Fruit fly (Drosophila melanogaster) whole organism, embryonic: Measurements from ENCODE around the gene Bx.

Experiments
- Ada2b ChIP-seq: fragments of 200-800 bp; sonication (Bioruptor generic); IDR thresholded peaks from 2 replicates; pipeline ENCODE4 v1.3.6; 2022; ENCODE audit warnings: missing biosample characterization, missing genetic modification characterization
- Bdp1 ChIP-seq: fragments of 200-800 bp; sonication (Bioruptor generic); optimal IDR thresholded peaks from 3 replicates; lab custom pipeline; 2016; ENCODE audit warnings: missing biosample characterization, missing genetic modification characterization
- C15 ChIP-seq: fragments of 200-800 bp; sonication (Bioruptor generic); IDR thresholded peaks from 3 replicates; pipeline ENCODE4 v1.3.6; 2022; ENCODE audit warnings: missing biosample characterization, missing genetic modification characterization
- CG10147 ChIP-seq: fragments of 200-800 bp; sonication (Bioruptor generic); optimal IDR thresholded peaks from 2 replicates; lab custom pipeline; 2019; ENCODE audit warnings: missing biosample characterization, mild to moderate bottlenecking, missing genetic modification characterization, moderate library complexity
- CG14710 ChIP-seq: fragments of 200-800 bp; sonication (Bioruptor generic); optimal IDR thresholded peaks from 3 replicates; lab custom pipeline; 2019; ENCODE audit warnings: missing biosample characterization, mild to moderate bottlenecking, missing genetic modification characterization, moderate library complexity
- CG1603 ChIP-seq: fragments of 200-800 bp; sonication (Bioruptor generic); optimal IDR thresholded peaks from 2 replicates; lab custom pipeline; 2019; ENCODE audit warnings: missing biosample characterization, mild to moderate bottlenecking, missing genetic modification characterization, moderate library complexity
- CG17568 ChIP-seq: fragments of 200-800 bp; sonication (Bioruptor generic); optimal IDR thresholded peaks from 2 replicates; lab custom pipeline; 2018; ENCODE audit warnings: missing biosample characterization, mild to moderate bottlenecking, missing genetic modification characterization, moderate library complexity
- CG18476 ChIP-seq: fragments of 200-800 bp; sonication (Bioruptor generic); optimal IDR thresholded peaks from 2 replicates; lab custom pipeline; 2016; ENCODE audit warnings: missing biosample characterization, mild to moderate bottlenecking, missing genetic modification characterization
- CG2116 ChIP-seq: fragments of 200-800 bp; sonication (Bioruptor generic); optimal IDR thresholded peaks from 3 replicates; lab custom pipeline; 2018; ENCODE audit warnings: missing biosample characterization, mild to moderate bottlenecking, missing genetic modification characterization
- CG2199 ChIP-seq: fragments of 200-800 bp; sonication (Bioruptor generic); IDR thresholded peaks from 3 replicates; pipeline ENCODE4 v1.3.6; 2022; ENCODE audit warnings: missing biosample characterization, missing genetic modification characterization
- CG2712 ChIP-seq: fragments of 200-800 bp; optimal IDR thresholded peaks from 3 replicates; lab custom pipeline; 2019; ENCODE audit warnings: missing biosample characterization, mild to moderate bottlenecking, missing genetic modification characterization, moderate library complexity
- CG32532 ChIP-seq: fragments of 200-800 bp; sonication (Bioruptor generic); IDR thresholded peaks from 2 replicates; pipeline ENCODE4 v1.3.6; 2022; ENCODE audit warnings: missing biosample characterization, missing genetic modification characterization
- CG34422 ChIP-seq: fragments of 200-800 bp; sonication (Bioruptor generic); IDR thresholded peaks from 3 replicates; pipeline ENCODE4 v1.3.6; 2022; ENCODE audit warnings: missing biosample characterization, missing genetic modification characterization
- CG42726 ChIP-seq: fragments of 200-800 bp; sonication (Bioruptor generic); IDR thresholded peaks from 2 replicates; pipeline ENCODE4 v1.3.6; 2022; ENCODE audit warnings: missing biosample characterization, missing genetic modification characterization; ENCODE audit not compliant: partially characterized antibody
- CG5180 ChIP-seq: fragments of 200-800 bp; sonication (Bioruptor generic); optimal IDR thresholded peaks from 3 replicates; lab custom pipeline; 2017; ENCODE audit warnings: missing biosample characterization, missing genetic modification characterization, mild to moderate bottlenecking, moderate library complexity, missing genetic modification reagents
- CG6689 ChIP-seq: fragments of 200-800 bp; sonication (Bioruptor generic); IDR thresholded peaks from 2 replicates; pipeline ENCODE4 v1.3.6; 2022; ENCODE audit warnings: missing biosample characterization, missing genetic modification characterization
- CG6791 ChIP-seq: fragments of 200-800 bp; sonication (Bioruptor generic); IDR thresholded peaks from 3 replicates; pipeline ENCODE4 v1.3.6; 2022; ENCODE audit warnings: missing biosample characterization, missing genetic modification characterization; ENCODE audit not compliant: partially characterized antibody
- Doc2 ChIP-seq: fragments of 200-800 bp; sonication (Bioruptor generic); IDR thresholded peaks from 2 replicates; pipeline ENCODE4 v1.3.6; 2022; ENCODE audit warnings: missing biosample characterization, missing genetic modification characterization
- E2f1 ChIP-seq: fragments of 200-800 bp; sonication (Bioruptor generic); IDR thresholded peaks from 2 replicates; pipeline ENCODE4 v1.3.6; 2022; ENCODE audit warnings: missing biosample characterization, missing genetic modification characterization
- HLH4C ChIP-seq: fragments of 200-800 bp; sonication (Bioruptor generic); IDR thresholded peaks from 3 replicates; pipeline ENCODE4 v1.3.6; 2022; ENCODE audit warnings: missing biosample characterization, missing genetic modification characterization; ENCODE audit not compliant: partially characterized antibody
- HLHmδ ChIP-seq: fragments of 200-800 bp; sonication (Bioruptor generic); optimal IDR thresholded peaks from 2 replicates; lab custom pipeline; 2018; ENCODE audit warnings: missing biosample characterization, mild to moderate bottlenecking, missing genetic modification characterization, moderate library complexity
- Hr51 ChIP-seq, 2 experiments: fragments of 200-800 bp; sonication (Bioruptor generic); optimal IDR thresholded peaks; 2 replicates in 1 of 2; 3 replicates in 1 of 2; lab custom pipeline; 2016 to 2018; ENCODE audit warnings: missing biosample characterization in 2 of 2, missing genetic modification characterization in 2 of 2, mild to moderate bottlenecking in 1 of 2, moderate library complexity in 1 of 2
- Max ChIP-seq: fragments of 200-800 bp; sonication (Bioruptor generic); optimal IDR thresholded peaks from 2 replicates; lab custom pipeline; 2016; ENCODE audit warnings: missing biosample characterization, mild to moderate bottlenecking, missing genetic modification characterization
- Mrtf ChIP-seq: fragments of 200-800 bp; sonication (Bioruptor generic); IDR thresholded peaks from 3 replicates; pipeline ENCODE4 v1.3.6; 2022; ENCODE audit warnings: missing biosample characterization, missing genetic modification characterization
- Oli ChIP-seq: fragments of 200-800 bp; sonication (Bioruptor generic); optimal IDR thresholded peaks from 2 replicates; lab custom pipeline; 2018; ENCODE audit warnings: missing biosample characterization, mild to moderate bottlenecking, missing genetic modification characterization, moderate library complexity
- Optix ChIP-seq: fragments of 200-800 bp; sonication (Bioruptor generic); IDR thresholded peaks from 3 replicates; pipeline ENCODE4 v1.3.6; 2022; ENCODE audit warnings: missing biosample characterization, missing genetic modification characterization
- Ptx1 ChIP-seq: fragments of 200-800 bp; sonication (Bioruptor generic); IDR thresholded peaks from 2 replicates; pipeline ENCODE4 v1.3.6; 2022; ENCODE audit warnings: missing biosample characterization, missing genetic modification characterization
- Sry-δ ChIP-seq: fragments of 200-800 bp; sonication (Bioruptor generic); optimal IDR thresholded peaks from 2 replicates; lab custom pipeline; 2016; ENCODE audit warnings: missing biosample characterization, missing genetic modification characterization
- Trl ChIP-seq, 3 experiments: fragments of >200 bp in 2 of 3; fragments of 200-800 bp in 1 of 3; sonication (Bioruptor generic) in 1 of 3; optimal IDR thresholded peaks; 2 replicates in 1 of 3; 3 replicates in 2 of 3; lab custom pipeline; 2016 to 2017; ENCODE audit warnings: missing biosample characterization in 1 of 3, missing genetic modification characterization in 1 of 3
- YL-1 ChIP-seq: fragments of 200-800 bp; sonication (Bioruptor generic); optimal IDR thresholded peaks from 3 replicates; lab custom pipeline; 2017; ENCODE audit warnings: missing biosample characterization, mild to moderate bottlenecking, missing genetic modification characterization
- ase ChIP-seq: fragments of 200-800 bp; sonication (Bioruptor generic); IDR thresholded peaks from 3 replicates; pipeline ENCODE4 v1.3.6; 2022; ENCODE audit warnings: missing biosample characterization, missing genetic modification characterization
- ato ChIP-seq: fragments of 200-800 bp; sonication (Bioruptor generic); IDR thresholded peaks from 2 replicates; pipeline ENCODE4 v1.3.6; 2022; ENCODE audit warnings: missing biosample characterization, missing genetic modification characterization; ENCODE audit not compliant: partially characterized antibody
- croc ChIP-seq: fragments of 200-800 bp; sonication (Bioruptor generic); conservative IDR thresholded peaks from 3 replicates; pipeline ENCODE4 v1.3.6; 2022; ENCODE audit warnings: missing biosample characterization, missing genetic modification characterization
- crp ChIP-seq, 2 experiments: fragments of 200-800 bp; sonication (Bioruptor generic); optimal IDR thresholded peaks; 2 replicates in 1 of 2; 3 replicates in 1 of 2; lab custom pipeline; 2017; ENCODE audit warnings: missing biosample characterization in 2 of 2, missing genetic modification characterization in 2 of 2, mild to moderate bottlenecking in 1 of 2, moderate library complexity in 1 of 2
- dm ChIP-seq: fragments of 200-800 bp; sonication (Bioruptor generic); optimal IDR thresholded peaks from 3 replicates; lab custom pipeline; 2016; ENCODE audit warnings: missing biosample characterization, missing genetic modification characterization
- emc ChIP-seq: fragments of 200-800 bp; sonication (Bioruptor generic); optimal IDR thresholded peaks from 2 replicates; lab custom pipeline; 2016; ENCODE audit warnings: missing biosample characterization, missing genetic modification characterization
- ewg ChIP-seq: fragments of 200-800 bp; sonication (Bioruptor generic); optimal IDR thresholded peaks from 3 replicates; lab custom pipeline; 2017; ENCODE audit warnings: mild to moderate bottlenecking, missing biosample characterization, missing genetic modification reagents, missing genetic modification characterization
- gce ChIP-seq: fragments of 200-800 bp; sonication (Bioruptor generic); IDR thresholded peaks from 3 replicates; pipeline ENCODE4 v1.3.6; 2022; ENCODE audit warnings: missing biosample characterization, missing genetic modification characterization
- nmo ChIP-seq: fragments of 200-800 bp; sonication (Bioruptor generic); optimal IDR thresholded peaks from 2 replicates; lab custom pipeline; 2018; ENCODE audit warnings: missing biosample characterization, mild to moderate bottlenecking, missing genetic modification characterization, moderate library complexity
- pfk ChIP-seq: fragments of 200-800 bp; sonication (Bioruptor generic); optimal IDR thresholded peaks from 2 replicates; lab custom pipeline; 2018; ENCODE audit warnings: missing biosample characterization, mild to moderate bottlenecking, missing genetic modification characterization, moderate library complexity
- row ChIP-seq: fragments of 200-800 bp; sonication (Bioruptor generic); IDR thresholded peaks from 3 replicates; pipeline ENCODE4 v1.3.6; 2022; ENCODE audit warnings: missing biosample characterization, missing genetic modification characterization
- sc ChIP-seq, 3 experiments: fragments of >200 bp in 2 of 3; fragments of 200-800 bp in 1 of 3; sonication (Bioruptor generic) in 1 of 3; optimal IDR thresholded peaks; 2 replicates in 2 of 3; 3 replicates in 1 of 3; lab custom pipeline; 2017; ENCODE audit warnings: mild to moderate bottlenecking in 1 of 3, missing biosample characterization in 1 of 3, missing genetic modification characterization in 1 of 3, missing genetic modification reagents in 1 of 3
- sens ChIP-seq: fragments of 200-800 bp; sonication (Bioruptor generic); peaks from one replicate; lab custom pipeline; 2016; ENCODE audit warnings: missing biosample characterization, missing genetic modification characterization
- sens-2 ChIP-seq: fragments of 200-800 bp; sonication (Bioruptor generic); IDR thresholded peaks from 2 replicates; pipeline ENCODE4 v1.3.6; 2022; ENCODE audit warnings: missing biosample characterization, missing genetic modification characterization
- slbo ChIP-seq: fragments of 200-800 bp; sonication (Bioruptor generic); IDR thresholded peaks from 2 replicates; pipeline ENCODE4 v1.3.6; 2022; ENCODE audit warnings: missing biosample characterization, missing genetic modification characterization
- sqz ChIP-seq: fragments of 200-800 bp; sonication (Bioruptor generic); optimal IDR thresholded peaks from 3 replicates; lab custom pipeline; 2018; ENCODE audit warnings: missing biosample characterization, mild to moderate bottlenecking, missing genetic modification characterization
- tio ChIP-seq: fragments of 200-800 bp; sonication (Bioruptor generic); optimal IDR thresholded peaks from 2 replicates; lab custom pipeline; 2017; ENCODE audit warnings: missing biosample characterization, missing genetic modification characterization, inconsistent platforms
- unpg ChIP-seq: fragments of 200-800 bp; sonication (Bioruptor generic); optimal IDR thresholded peaks from 3 replicates; lab custom pipeline; 2018; ENCODE audit warnings: missing biosample characterization, mild to moderate bottlenecking, missing genetic modification characterization, moderate library complexity

Gene Bx

DNA sequence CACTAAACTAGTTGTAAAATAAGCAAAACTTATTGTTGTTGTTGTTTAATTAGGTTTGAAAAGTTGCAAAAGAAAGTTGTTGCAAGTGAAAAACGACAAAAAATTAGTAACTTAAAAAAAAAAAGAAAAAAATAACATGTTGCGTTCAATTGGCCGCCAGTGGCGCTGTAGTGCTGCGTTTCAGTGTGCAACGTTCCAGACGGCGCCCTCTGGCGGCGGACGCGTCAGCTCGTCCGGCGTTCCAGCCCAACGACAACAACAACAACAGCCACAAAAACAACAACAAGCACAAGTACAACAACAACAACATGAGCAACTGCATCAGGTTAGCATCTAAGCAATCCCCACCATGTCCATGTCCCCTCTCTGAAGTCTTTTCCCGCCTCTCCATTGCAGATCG lies 2.2 kb downstream of the Bx start (continued):
- TF ChIP-seq CG17568 (GFP tag; lab: Kevin White, UChicago) (peak; percentile 46), Ada2b (0 out of 2 replicates have a peak, but pooled peaks have one; percentile 22), ewg (GFP tag; lab: Kevin White, UChicago) (peak; percentile 32), Mrtf (GFP tag; lab: Robert Waterston, UW) (peak; percentile 57; the same call in 1 of the 3 replicates), CG6689 (GFP tag; lab: Robert Waterston, UW) (peak; percentile 34; the same call in 1 of the 2 replicates), gce (GFP tag; lab: Robert Waterston, UW) (0 out of 3 replicates have a peak, but pooled peaks have one; percentile 49), row (GFP tag; lab: Robert Waterston, UW) (peak; percentile 31; the same call in 1 of the 3 replicates), CG6791 (GFP tag; lab: Robert Waterston, UW) (no peak), CG10147 (GFP tag; lab: Kevin White, UChicago) (no peak), slbo (GFP tag; lab: Robert Waterston, UW) (peak; percentile 39), unpg (GFP tag; lab: Kevin White, UChicago) (peak; percentile 29), sc (optimal IDR thresholded peaks at IDR 0.05; lab: Kevin White, UChicago) (no peak), sc (GFP tag; optimal IDR thresholded peaks at IDR 0.05; lab: Kevin White, UChicago) (peak; percentile 12), sens-2 (0 out of 2 replicates have a peak, but pooled peaks have one; percentile 36), CG34422 (GFP tag; lab: Robert Waterston, UW) (0 out of 3 replicates have a peak, but pooled peaks have one; percentile 56), crp (GFP tag; optimal IDR thresholded peaks at IDR 0.05; lab: Kevin White, UChicago) (no peak), HLHmδ (GFP tag; lab: Kevin White, UChicago) (peak; percentile 32), Oli (peak; percentile 18), Bdp1 (GFP tag; lab: Kevin White, UChicago) (peak; percentile 12), CG14710 (tag; lab: Kevin White, UChicago) (peak; percentile 6), CG2116 (GFP tag; lab: Kevin White, UChicago) (peak; percentile 11), dm (GFP tag; lab: Kevin White, UChicago) (peak; percentile 19), CG18476 (GFP tag; lab: Kevin White, UChicago) (no peak), croc (GFP tag; lab: Robert Waterston, UW) (0 out of 3 replicates have a peak, but pooled peaks have one; percentile 16), ato (GFP tag; lab: Robert Waterston, UW) (no peak), emc (GFP tag; lab: Kevin White, UChicago) (no peak), YL-1 (GFP tag; lab: Kevin White, UChicago) (peak; percentile 10), Optix (peak; percentile 51; the same call in 2 of the 3 replicates), CG2199 (GFP tag; lab: Robert Waterston, UW) (peak; percentile 83; the same call in 2 of the 3 replicates), C15 (GFP tag; lab: Robert Waterston, UW) (no peak), ase (GFP tag; lab: Robert Waterston, UW) (peak; percentile 30; the same call in 1 of the 3 replicates), CG2712 (tag; lab: Kevin White, UChicago) (peak; percentile 51), pfk (GFP tag; lab: Kevin White, UChicago) (peak; percentile 85), sqz (GFP tag; lab: Kevin White, UChicago) (peak; percentile 81), CG5180 (GFP tag; lab: Kevin White, UChicago) (peak; percentile 45), CG32532 (peak; percentile 18; the same call in 1 of the 2 replicates), Hr51 (GFP tag; optimal IDR thresholded peaks at IDR 0.05; lab: Kevin White, UChicago) (peak in 1 of 2 experiments; percentile 53), Max (no peak), tio (GFP tag; lab: Kevin White, UChicago) (peak; percentile 8), CG42726 (GFP tag; lab: Robert Waterston, UW) (peak; percentile 59), sens (peak; percentile 66), Trl (optimal IDR thresholded peaks at IDR 0.05; lab: Kevin White, UChicago) (no peak), Trl (GFP tag; optimal IDR thresholded peaks at IDR 0.05; lab: Kevin White, UChicago) (peak; percentile 16), CG1603 (tag; lab: Kevin White, UChicago) (peak; percentile 32), nmo (GFP tag; lab: Kevin White, UChicago) (peak; percentile 47), E2f1 (GFP tag; lab: Robert Waterston, UW) (0 out of 2 replicates have a peak, but pooled peaks have one; percentile 12), HLH4C (peak; percentile 19; the same call in 1 of the 3 replicates), Sry-δ (peak; percentile 13), Doc2 (GFP tag; lab: Robert Waterston, UW) (no peak), Ptx1 (GFP tag; lab: Robert Waterston, UW) (peak; percentile 31; the same call in 1 of the 2 replicates)
